Fruit fly (Drosophila melanogaster) Kc167 (cell line): ENCODE results near the gene Fbp1.

ENCODE experiments used
- Myc ChIP-seq: fragments of >200 bp; optimal IDR thresholded peaks from 2 replicates; lab custom pipeline; 2017; ENCODE audit warnings: missing external identifiers
- Sin3A ChIP-seq: fragments of >200 bp; optimal IDR thresholded peaks from 2 replicates; lab custom pipeline; 2018; ENCODE audit warnings: missing external identifiers
- h ChIP-seq: fragments of >200 bp; optimal IDR thresholded peaks from 3 replicates; lab custom pipeline; 2018; ENCODE audit warnings: missing external identifiers
- insv ChIP-seq: fragments of >200 bp; optimal IDR thresholded peaks from 3 replicates; lab custom pipeline; 2018; ENCODE audit warnings: missing external identifiers
- psq ChIP-seq: fragments of >200 bp; optimal IDR thresholded peaks from 2 replicates; lab custom pipeline; 2017; ENCODE audit warnings: missing external identifiers
- ttk ChIP-seq: sonication (Bioruptor generic); optimal IDR thresholded peaks from 2 replicates; lab custom pipeline; 2017; ENCODE audit warnings: missing external identifiers

dm6 chr3L:14078227-14078626 lies 19.6 kb downstream of the Fbp1 start:
- TF ChIP-seq Myc (no peak), ttk (lab: Kevin White, UChicago) (no peak), Sin3A (lab: Kevin White, UChicago) (no peak), psq (lab: Kevin White, UChicago) (no peak), h (lab: Kevin White, UChicago) (no peak), insv (lab: Kevin White, UChicago) (no peak)
